Worm (Caenorhabditis elegans) whole organism, L3 larva: ENCODE results near the gene eri-9.

Experiments used
- elt-1 ChIP-seq: fragments of 150-350 bp; optimal IDR thresholded peaks from 2 replicates; lab custom pipeline; 2014; ENCODE audit warnings: missing biosample characterization, missing genetic modification characterization
- lin-15B ChIP-seq: fragments of 150-350 bp; optimal IDR thresholded peaks from 2 replicates; lab custom pipeline; 2014; ENCODE audit warnings: missing biosample characterization, missing genetic modification characterization
- mdl-1 ChIP-seq: fragments of 150-350 bp; optimal IDR thresholded peaks from 2 replicates; lab custom pipeline; 2014; ENCODE audit warnings: missing biosample characterization, missing genetic modification characterization
- nhr-11 ChIP-seq: fragments of 150-350 bp; optimal IDR thresholded peaks from 2 replicates; lab custom pipeline; 2014; ENCODE audit warnings: missing biosample characterization, missing genetic modification characterization
- nhr-23 ChIP-seq: fragments of 150-350 bp; optimal IDR thresholded peaks from 2 replicates; lab custom pipeline; 2014; ENCODE audit warnings: missing biosample characterization, missing genetic modification reagents, missing genetic modification characterization
- nhr-237 ChIP-seq: fragments of 150-350 bp; optimal IDR thresholded peaks from 2 replicates; lab custom pipeline; 2014; ENCODE audit warnings: missing biosample characterization, missing genetic modification characterization
- nhr-77 ChIP-seq: fragments of 150-350 bp; optimal IDR thresholded peaks from 2 replicates; lab custom pipeline; 2014; ENCODE audit warnings: missing biosample characterization, missing genetic modification characterization
- snpc-4 ChIP-seq: fragments of 150-350 bp; optimal IDR thresholded peaks from 2 replicates; lab custom pipeline; 2014; ENCODE audit warnings: missing biosample characterization, missing genetic modification characterization

DNA sequence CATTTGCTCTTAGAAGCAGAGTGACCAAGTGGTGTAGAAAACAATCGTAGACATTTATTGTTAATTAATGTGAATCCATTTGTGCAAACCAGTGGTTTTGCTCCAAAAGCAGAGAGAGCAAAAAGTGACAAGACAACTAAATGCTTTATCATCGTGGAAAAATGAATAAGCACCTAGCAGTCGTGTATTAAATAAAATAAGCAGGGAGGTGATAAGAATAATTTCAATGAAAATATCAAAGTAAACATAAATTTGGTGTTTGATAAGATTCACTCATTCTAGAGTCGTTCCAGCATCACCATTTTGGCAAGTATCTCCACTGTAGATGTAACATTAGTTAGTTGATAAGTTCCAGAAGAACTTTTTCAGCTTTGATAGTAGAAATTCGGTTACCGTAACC lies 45.0 kb upstream of the eri-9 start, which contains the start of gene clec-6:
- no peak for TF ChIP-seq snpc-4 (tag; lab: Kevin White, UChicago)
- no peak for TF ChIP-seq nhr-77
- TF ChIP-seq nhr-237 (tag; lab: Kevin White, UChicago), result no peak
- no peak for TF ChIP-seq lin-15B (tag; lab: Kevin White, UChicago)
- TF ChIP-seq nhr-23 (tag; lab: Kevin White, UChicago), result no peak
- no peak for TF ChIP-seq mdl-1 (tag; lab: Kevin White, UChicago)
- TF ChIP-seq nhr-11 (tag; lab: Kevin White, UChicago), result no peak
- no peak for TF ChIP-seq elt-1 (tag; lab: Kevin White, UChicago)
